ENCODE assay signal across 2 fruit fly cellular contexts in genomic region chr3L:11472388-11472787, dm6.
TF ChIP-seq lines count a peak whose summit lies in the region.

No protein-coding gene starts in this region.

- no peak for TF ChIP-seq CTCF in whole organism, embryonic (GFP tag; optimal IDR thresholded peaks at IDR 0.05; lab: Kevin White, UChicago)

TF ChIP-seq in whole organism, embryonic, 481 proteins besides CTCF, POLR2A, EP300 and RAD21:
- TF ChIP-seq CG11085 (GFP tag; IDR thresholded peaks at IDR 0.05; lab: Robert Waterston, UW) (no peak), HmgZ (tag; optimal IDR thresholded peaks at IDR 0.05; lab: Kevin White, UChicago) (no peak), sens (GFP tag; lab: Kevin White, UChicago) (peak; percentile 33), CG17829 (tag; optimal IDR thresholded peaks at IDR 0.05; lab: Kevin White, UChicago) (no peak), Bteb2 (GFP tag; optimal IDR thresholded peaks at IDR 0.05; lab: Kevin White, UChicago) (no peak), btn (GFP tag; optimal IDR thresholded peaks at IDR 0.05; lab: Kevin White, UChicago) (no peak), NK7.1 (GFP tag; optimal IDR thresholded peaks at IDR 0.05; lab: Kevin White, UChicago) (no peak), CG11398 (GFP tag; optimal IDR thresholded peaks at IDR 0.05; lab: Kevin White, UChicago) (no peak), CG30431 (GFP tag; optimal IDR thresholded peaks at IDR 0.05; lab: Kevin White, UChicago) (no peak), dmrt11E (tag; optimal IDR thresholded peaks at IDR 0.05; lab: Kevin White, UChicago) (no peak), Med (GFP tag; lab: Kevin White, UChicago) (peak; percentile 28), Lhr (GFP tag; optimal IDR thresholded peaks at IDR 0.05; lab: Kevin White, UChicago) (no peak), chif (GFP tag; optimal IDR thresholded peaks at IDR 0.05; lab: Kevin White, UChicago) (no peak), Abd-B (GFP tag; optimal IDR thresholded peaks at IDR 0.05; lab: Kevin White, UChicago) (peak; percentile 6), CG17385 (GFP tag; optimal IDR thresholded peaks at IDR 0.05; lab: Kevin White, UChicago) (no peak), gce (GFP tag; IDR thresholded peaks at IDR 0.05; lab: Robert Waterston, UW) (no peak), HLH4C (GFP tag; IDR thresholded peaks at IDR 0.05; lab: Robert Waterston, UW; ENCODE audit: partially characterized antibody) (no peak), prd (optimal IDR thresholded peaks at IDR 0.05; lab: Kevin White, UChicago) (no peak), prd (GFP tag; IDR thresholded peaks at IDR 0.05; lab: Robert Waterston, UW) (peak; percentile 17; the same call in 1 of the 3 replicates), grau (tag; optimal IDR thresholded peaks at IDR 0.05; lab: Kevin White, UChicago) (peak; percentile 28), CG13123 (GFP tag; optimal IDR thresholded peaks at IDR 0.05; lab: Kevin White, UChicago) (no peak), Six4 (GFP tag; optimal IDR thresholded peaks at IDR 0.05; lab: Kevin White, UChicago) (no peak), bowl (GFP tag; IDR thresholded peaks at IDR 0.05; lab: Robert Waterston, UW) (no peak), B-H2 (GFP tag; optimal IDR thresholded peaks at IDR 0.05; lab: Kevin White, UChicago) (no peak), tio (GFP tag; optimal IDR thresholded peaks at IDR 0.05; lab: Kevin White, UChicago) (no peak), ems (GFP tag; optimal IDR thresholded peaks at IDR 0.05; lab: Kevin White, UChicago) (no peak), CG6683 (GFP tag; optimal IDR thresholded peaks at IDR 0.05; lab: Kevin White, UChicago) (no peak), CG8281 (tag; optimal IDR thresholded peaks at IDR 0.05; lab: Kevin White, UChicago) (no peak), vvl (GFP tag; IDR thresholded peaks at IDR 0.05; lab: Robert Waterston, UW) (no peak), inv (GFP tag; IDR thresholded peaks at IDR 0.05; lab: Robert Waterston, UW; ENCODE audit: partially characterized antibody) (no peak)

TF ChIP-seq in whole organism, prepupa, 60 proteins besides CTCF, POLR2A, EP300 and RAD21:
- TF ChIP-seq CG4318 (GFP tag; optimal IDR thresholded peaks at IDR 0.05; lab: Kevin White, UChicago) = no peak
- TF ChIP-seq svp (GFP tag; lab: Kevin White, UChicago) = no peak
- TF ChIP-seq dsx (GFP tag; optimal IDR thresholded peaks at IDR 0.05; lab: Kevin White, UChicago; ENCODE audit: poor library complexity, severe bottlenecking) = peak; percentile 92
- no peak for TF ChIP-seq ss (GFP tag; optimal IDR thresholded peaks at IDR 0.05; lab: Kevin White, UChicago)
- TF ChIP-seq CG32006 (GFP tag; optimal IDR thresholded peaks at IDR 0.05; lab: Kevin White, UChicago) = no peak
